Worm (Caenorhabditis elegans): ENCODE data around the gene bcs-1.

DNA sequence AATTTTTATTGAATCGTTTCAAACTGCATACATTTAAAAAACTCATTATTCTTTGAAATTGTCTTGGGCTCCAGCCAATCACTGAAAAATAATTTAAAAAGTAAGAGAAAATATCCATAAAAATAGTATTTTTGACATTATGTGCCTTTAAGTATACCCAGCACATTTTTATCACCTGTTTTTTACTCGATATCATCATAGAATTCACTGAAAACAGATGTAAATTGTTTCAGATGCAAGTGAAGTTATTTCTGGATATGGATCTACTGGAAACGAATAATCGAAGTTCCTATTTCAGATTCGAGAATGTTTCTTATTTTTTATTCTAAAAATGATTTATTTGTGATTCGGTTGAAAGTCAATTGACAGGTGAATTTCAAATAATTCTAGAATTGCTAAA, 16.3 kb upstream of the bcs-1 start:
- TF ChIP-seq ama-1 (optimal IDR thresholded peaks at IDR 0.05) (no peak), tbx-37 (GFP tag; conservative IDR thresholded peaks at IDR 0.05) (no peak), hmg-4 (GFP tag; optimal IDR thresholded peaks at IDR 0.05) (no peak), tbx-11 (GFP tag; IDR thresholded peaks at IDR 0.05) (no peak), ets-7 (tag; optimal IDR thresholded peaks at IDR 0.05) (no peak), ceh-13 (GFP tag; optimal IDR thresholded peaks at IDR 0.05) (no peak), aly-1 (tag; optimal IDR thresholded peaks at IDR 0.05) (no peak)
